Worm (Caenorhabditis elegans): ENCODE measurements around the gene algn-11.

algn-11 gene

ce11 chrIII:7336214-7336613 lies 45.9 kb upstream of the algn-11 start, which contains the start of gene gsp-2 (continued):
- TF ChIP-seq daf-16 (GFP tag; optimal IDR thresholded peaks at IDR 0.05) = no peak
- peak; percentile 64 for TF ChIP-seq daf-16 (tag; optimal IDR thresholded peaks at IDR 0.05)
- peak; percentile 73 for TF ChIP-seq nhr-6 (tag; optimal IDR thresholded peaks at IDR 0.05)
- TF ChIP-seq spr-3 (GFP tag; optimal IDR thresholded peaks at IDR 0.05) = no peak
- no peak for TF ChIP-seq Y5F2A.4 (GFP tag; optimal IDR thresholded peaks at IDR 0.05)
- peak; percentile 50 for TF ChIP-seq nhr-77 (tag; optimal IDR thresholded peaks at IDR 0.05)
- TF ChIP-seq nhr-28 (tag; optimal IDR thresholded peaks at IDR 0.05) = peak; percentile 62
- TF ChIP-seq php-3 (GFP tag; IDR thresholded peaks at IDR 0.05) = no peak
- peak; percentile 73 for TF ChIP-seq hlh-30 (tag; optimal IDR thresholded peaks at IDR 0.05; ENCODE audit: insufficient read depth)
- TF ChIP-seq mxl-2 (GFP tag; conservative IDR thresholded peaks at IDR 0.05) = no peak
- TF ChIP-seq hlh-11 (tag; optimal IDR thresholded peaks at IDR 0.05) = peak; percentile 86
- peak; percentile 40; the same call in 1 of the 2 replicates for TF ChIP-seq set-16 (GFP tag; IDR thresholded peaks at IDR 0.05)
- no peak for TF ChIP-seq nhr-48 (tag; optimal IDR thresholded peaks at IDR 0.05)
- TF ChIP-seq dpl-1 (GFP tag; optimal IDR thresholded peaks at IDR 0.05) = peak; percentile 64
- TF ChIP-seq lin-38 (GFP tag; IDR thresholded peaks at IDR 0.05) = peak; percentile 86
- peak; percentile 97 for TF ChIP-seq aha-1 (tag)
- TF ChIP-seq ceh-28 (tag; optimal IDR thresholded peaks at IDR 0.05) = no peak
- peak; percentile 20 for TF ChIP-seq nhr-102 (tag; optimal IDR thresholded peaks at IDR 0.05)
- no peak for TF ChIP-seq lin-15B (tag; optimal IDR thresholded peaks at IDR 0.05)
- peak; percentile 64; the same call in 1 of the 2 replicates for TF ChIP-seq lim-7 (GFP tag; IDR thresholded peaks at IDR 0.05)
- 0 out of 2 replicates have a peak, but pooled peaks have one; percentile 35 for TF ChIP-seq nhr-41 (GFP tag; IDR thresholded peaks at IDR 0.05)
- peak; percentile 63; the same call in 1 of the 2 replicates for TF ChIP-seq Y75B8A.6 (GFP tag; IDR thresholded peaks at IDR 0.05)
- no peak for TF ChIP-seq unc-39 (tag; optimal IDR thresholded peaks at IDR 0.05)
- TF ChIP-seq jun-1 (tag; optimal IDR thresholded peaks at IDR 0.05) = no peak
- TF ChIP-seq ctbp-1 (GFP tag; IDR thresholded peaks at IDR 0.05) = no peak
- no peak for TF ChIP-seq saeg-2 (GFP tag; IDR thresholded peaks at IDR 0.05)
- no peak for TF ChIP-seq dmd-8 (GFP tag; IDR thresholded peaks at IDR 0.05)
- no peak for TF ChIP-seq ceh-20 (GFP tag; IDR thresholded peaks at IDR 0.05)
- peak; percentile 43 for TF ChIP-seq T20F7.1 (GFP tag; optimal IDR thresholded peaks at IDR 0.05)
- TF ChIP-seq tra-1 (GFP tag; IDR thresholded peaks at IDR 0.05) = no peak
- TF ChIP-seq dve-1 (tag; optimal IDR thresholded peaks at IDR 0.05; ENCODE audit: insufficient read depth) = peak; percentile 85
- TF ChIP-seq zfp-3 (GFP tag; conservative IDR thresholded peaks at IDR 0.05) = peak; percentile 73
- TF ChIP-seq ceh-44 (GFP tag; IDR thresholded peaks at IDR 0.05) = no peak
- peak; percentile 87 to 97 for TF ChIP-seq lsy-2 (tag; optimal IDR thresholded peaks at IDR 0.05)
- TF ChIP-seq dmd-6 (GFP tag; IDR thresholded peaks at IDR 0.05) = peak; percentile 83
- TF ChIP-seq unc-62 (GFP tag; optimal IDR thresholded peaks at IDR 0.05 in 1 of 2) = peak in 1 of 2 experiments; percentile 96
- TF ChIP-seq unc-62 (tag; optimal IDR thresholded peaks at IDR 0.05) = no peak
- peak; percentile 53 for TF ChIP-seq mep-1 (tag; optimal IDR thresholded peaks at IDR 0.05)
- no peak for TF ChIP-seq fkh-10 (GFP tag; optimal IDR thresholded peaks at IDR 0.05)
- peak; percentile 30; the same call in 1 of the 2 replicates for TF ChIP-seq T26A8.4 (GFP tag; IDR thresholded peaks at IDR 0.05)
- peak in 1 of 2 experiments; percentile 55 for TF ChIP-seq mdl-1 (tag; optimal IDR thresholded peaks at IDR 0.05)
- TF ChIP-seq zfp-2 (tag; optimal IDR thresholded peaks at IDR 0.05) = peak; percentile 28
- TF ChIP-seq egl-43 (GFP tag; IDR thresholded peaks at IDR 0.05) = peak; percentile 19; the same call in 1 of the 2 replicates
- TF ChIP-seq nhr-237 (tag; optimal IDR thresholded peaks at IDR 0.05) = no peak
- peak; percentile 66 for TF ChIP-seq hmg-1.1 (GFP tag; IDR thresholded peaks at IDR 0.05)

Measured in whole organism, L4 larva.